Worm (Caenorhabditis elegans) whole organism, L1 larva: Measurements from ENCODE around the gene Y59H11AR.4.

ENCODE experiments used
- C04F5.9 ChIP-seq: sonication (generic microtip); optimal IDR thresholded peaks from 2 replicates; lab custom pipeline; 2016; ENCODE audit warnings: missing genetic modification characterization, missing compliant biosample characterization
- C16A3.4 ChIP-seq: fragments of 150-350 bp; optimal IDR thresholded peaks from 2 replicates; lab custom pipeline; 2014; ENCODE audit warnings: missing biosample characterization, missing genetic modification characterization
- C34B4.2 ChIP-seq: sonication (generic microtip); optimal IDR thresholded peaks from 2 replicates; lab custom pipeline; 2017; ENCODE audit warnings: mild to moderate bottlenecking, missing genetic modification characterization, missing compliant biosample characterization
- alr-1 ChIP-seq: fragments of 200-800 bp; sonication (Bioruptor generic); optimal IDR thresholded peaks from 2 replicates; lab custom pipeline; 2018; ENCODE audit warnings: borderline replicate concordance, mild to moderate bottlenecking, missing genetic modification characterization, missing compliant biosample characterization
- blmp-1 ChIP-seq: fragments of 150-350 bp; optimal IDR thresholded peaks from 2 replicates; lab custom pipeline; 2014; ENCODE audit warnings: missing biosample characterization, missing genetic modification characterization
- ceh-63 ChIP-seq: fragments of 200-800 bp; sonication (Bioruptor generic); optimal IDR thresholded peaks from 2 replicates; lab custom pipeline; 2018; ENCODE audit warnings: mild to moderate bottlenecking, missing genetic modification characterization, missing compliant biosample characterization
- ceh-8 ChIP-seq: fragments of 200-800 bp; sonication (Bioruptor generic); optimal IDR thresholded peaks from 2 replicates; lab custom pipeline; 2018; ENCODE audit warnings: mild to moderate bottlenecking, missing genetic modification characterization, moderate library complexity, missing compliant biosample characterization
- ceh-82 ChIP-seq, 3 experiments: fragments of 150-350 bp in 1 of 3; sonication (generic microtip) in 2 of 3; optimal IDR thresholded peaks; 2 replicates each; lab custom pipeline; 2014 to 2017; ENCODE audit warnings: missing biosample characterization in 3 of 3, missing genetic modification characterization in 3 of 3
- ces-1 ChIP-seq: fragments of 150-350 bp; optimal IDR thresholded peaks from 2 replicates; lab custom pipeline; 2014; ENCODE audit warnings: missing biosample characterization, missing genetic modification reagents, missing genetic modification characterization
- dpl-1 ChIP-seq, 3 experiments: fragments of 150-350 bp in 2 of 3; sonication (generic microtip) in 1 of 3; optimal IDR thresholded peaks; 2 replicates each; lab custom pipeline; 2014 to 2017; ENCODE audit warnings: missing biosample characterization in 3 of 3, missing genetic modification characterization in 3 of 3, missing genetic modification reagents in 3 of 3
- egl-13 ChIP-seq: sonication (generic microtip); optimal IDR thresholded peaks from 2 replicates; lab custom pipeline; 2016; ENCODE audit warnings: missing genotype, missing genetic modification reagents, missing genetic modification characterization, missing compliant biosample characterization
- elt-3 ChIP-seq, 6 experiments: fragments of 150-350 bp in 1 of 6; sonication (generic microtip); optimal IDR thresholded peaks; 2 replicates each; lab custom pipeline; 2017 to 2018; ENCODE audit warnings: missing biosample characterization in 6 of 6, missing genetic modification characterization in 6 of 6, inconsistent platforms in 1 of 6
- fkh-10 ChIP-seq: sonication (generic microtip); optimal IDR thresholded peaks from 2 replicates; lab custom pipeline; 2017; ENCODE audit warnings: missing biosample characterization, missing genetic modification reagents, missing genetic modification characterization
- fkh-8 ChIP-seq: sonication (generic microtip); optimal IDR thresholded peaks from 2 replicates; lab custom pipeline; 2016; ENCODE audit warnings: mild to moderate bottlenecking, missing genetic modification characterization, missing compliant biosample characterization
- jun-1 ChIP-seq: fragments of 150-350 bp; optimal IDR thresholded peaks from 2 replicates; lab custom pipeline; 2014; ENCODE audit warnings: missing biosample characterization, missing genetic modification reagents, missing genetic modification characterization
- lin-13 ChIP-seq: fragments of 150-350 bp; optimal IDR thresholded peaks from 2 replicates; lab custom pipeline; 2014; ENCODE audit warnings: missing biosample characterization, missing genetic modification reagents, missing genetic modification characterization
- lin-14 ChIP-seq: fragments of 200-800 bp; sonication (Bioruptor generic); optimal IDR thresholded peaks from 2 replicates; lab custom pipeline; 2018; ENCODE audit warnings: mild to moderate bottlenecking, missing genetic modification characterization, moderate library complexity, missing compliant biosample characterization
- lin-39 ChIP-seq: fragments of 150-350 bp; optimal IDR thresholded peaks from 2 replicates; lab custom pipeline; 2014; ENCODE audit warnings: missing biosample characterization, missing genetic modification reagents, missing genetic modification characterization
- lsy-2 ChIP-seq, 2 experiments: fragments of 150-350 bp; optimal IDR thresholded peaks; 2 replicates each; lab custom pipeline; 2014; ENCODE audit warnings: missing biosample characterization in 2 of 2, missing genetic modification characterization in 2 of 2
- mdl-1 ChIP-seq, 2 experiments: fragments of 150-350 bp; optimal IDR thresholded peaks; 2 replicates each; lab custom pipeline; 2014 to 2017; ENCODE audit warnings: missing biosample characterization in 2 of 2, missing genetic modification characterization in 2 of 2, inconsistent platforms in 1 of 2
- mef-2 ChIP-seq: fragments of 150-350 bp; optimal IDR thresholded peaks from 2 replicates; lab custom pipeline; 2014; ENCODE audit warnings: missing biosample characterization, missing genetic modification characterization
- mep-1 ChIP-seq: fragments of 150-350 bp; optimal IDR thresholded peaks from 2 replicates; lab custom pipeline; 2014; ENCODE audit warnings: missing biosample characterization, missing genetic modification characterization
- nhr-11 ChIP-seq: fragments of 150-350 bp; optimal IDR thresholded peaks from 2 replicates; lab custom pipeline; 2014; ENCODE audit warnings: missing biosample characterization, missing genetic modification characterization
- nhr-12 ChIP-seq: sonication (generic microtip); optimal IDR thresholded peaks from 2 replicates; lab custom pipeline; 2017; ENCODE audit warnings: missing biosample characterization, missing genetic modification characterization
- nhr-19 ChIP-seq: fragments of 200-800 bp; sonication (Bioruptor generic); conservative IDR thresholded peaks from 2 replicates; pipeline ENCODE4 v1.3.6; 2022; ENCODE audit warnings: missing genetic modification characterization, missing compliant biosample characterization
- nhr-20 ChIP-seq: sonication (generic microtip); optimal IDR thresholded peaks from 2 replicates; lab custom pipeline; 2016; ENCODE audit warnings: mild to moderate bottlenecking, missing genetic modification characterization, missing compliant biosample characterization
- nhr-47 ChIP-seq: sonication (generic microtip); optimal IDR thresholded peaks from 2 replicates; lab custom pipeline; 2016; ENCODE audit warnings: mild to moderate bottlenecking, missing genetic modification characterization, moderate library complexity, missing compliant biosample characterization
- nhr-71 ChIP-seq: sonication (generic microtip); optimal IDR thresholded peaks from 2 replicates; lab custom pipeline; 2016; ENCODE audit warnings: mild to moderate bottlenecking, missing genetic modification characterization, moderate library complexity, missing compliant biosample characterization
- nhr-85 ChIP-seq: sonication (generic microtip); peaks from one replicate; lab custom pipeline; 2016; ENCODE audit warnings: missing genetic modification characterization, inconsistent platforms, missing compliant biosample characterization
- pqm-1 ChIP-seq: sonication (generic microtip); optimal IDR thresholded peaks from 3 replicates; lab custom pipeline; 2017; ENCODE audit warnings: missing biosample characterization, missing genetic modification characterization
- rnt-1 ChIP-seq: sonication (generic microtip); optimal IDR thresholded peaks from 2 replicates; lab custom pipeline; 2016; ENCODE audit warnings: mild to moderate bottlenecking, missing genetic modification characterization, moderate library complexity, missing compliant biosample characterization
- skn-1 ChIP-seq: fragments of 150-350 bp; optimal IDR thresholded peaks from 2 replicates; lab custom pipeline; 2014; ENCODE audit warnings: missing biosample characterization, missing genetic modification characterization
- snpc-4 ChIP-seq: fragments of 150-350 bp; optimal IDR thresholded peaks from 2 replicates; lab custom pipeline; 2014; ENCODE audit warnings: missing biosample characterization, missing genetic modification characterization
- snu-23 ChIP-seq: sonication (generic microtip); optimal IDR thresholded peaks from 2 replicates; lab custom pipeline; 2016; ENCODE audit warnings: missing genetic modification characterization, missing compliant biosample characterization
- sox-4 ChIP-seq: sonication (generic microtip); optimal IDR thresholded peaks from 2 replicates; lab custom pipeline; 2016; ENCODE audit warnings: missing genetic modification characterization, missing compliant biosample characterization
- sptf-1 ChIP-seq: fragments of 150-350 bp; optimal IDR thresholded peaks from 2 replicates; lab custom pipeline; 2014; ENCODE audit warnings: missing biosample characterization, missing genetic modification characterization
- sup-37 ChIP-seq: fragments of 200-800 bp; sonication (Bioruptor generic); optimal IDR thresholded peaks from 2 replicates; lab custom pipeline; 2018; ENCODE audit warnings: mild to moderate bottlenecking, missing genetic modification characterization, missing compliant biosample characterization
- swsn-7 ChIP-seq: sonication (generic microtip); optimal IDR thresholded peaks from 2 replicates; lab custom pipeline; 2016; ENCODE audit warnings: missing genetic modification characterization, missing compliant biosample characterization
- tbx-2 ChIP-seq: sonication (generic microtip); optimal IDR thresholded peaks from 2 replicates; lab custom pipeline; 2016; ENCODE audit warnings: missing genetic modification characterization, missing compliant biosample characterization
- unc-62 ChIP-seq: fragments of 150-350 bp; optimal IDR thresholded peaks from 2 replicates; lab custom pipeline; 2014; ENCODE audit warnings: missing biosample characterization, missing genetic modification reagents, missing genetic modification characterization
- vab-15 ChIP-seq: sonication (generic microtip); optimal IDR thresholded peaks from 2 replicates; lab custom pipeline; 2017; ENCODE audit warnings: missing genotype, mild to moderate bottlenecking, missing genetic modification characterization, missing compliant biosample characterization
- xbp-1 ChIP-seq: sonication (generic microtip); optimal IDR thresholded peaks from 2 replicates; lab custom pipeline; 2016; ENCODE audit warnings: missing genetic modification characterization, missing compliant biosample characterization
- ztf-4 ChIP-seq: fragments of 150-350 bp; optimal IDR thresholded peaks from 2 replicates; lab custom pipeline; 2014; ENCODE audit warnings: missing biosample characterization, missing genetic modification characterization

Y59H11AR.4 gene

DNA sequence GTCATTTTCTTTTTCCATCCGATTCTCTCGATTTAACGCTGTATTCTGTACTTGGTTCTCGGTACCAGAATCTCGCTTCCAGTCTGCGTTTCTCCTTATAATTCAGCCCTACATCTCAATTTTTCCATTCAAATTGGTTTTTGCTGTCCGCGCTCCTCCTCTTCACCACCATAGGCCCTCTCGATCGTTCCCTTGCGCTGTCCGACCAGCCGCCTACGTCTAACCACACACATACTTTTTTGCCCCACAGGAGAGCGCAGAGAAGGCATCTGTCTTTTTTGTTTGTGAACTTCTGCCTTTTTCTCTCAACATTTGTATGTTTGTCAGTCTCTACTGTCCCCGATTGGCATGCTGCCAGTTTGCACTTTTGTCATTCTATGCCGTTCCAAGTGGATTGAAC is 26.8 kb upstream of the Y59H11AR.4 start, which contains the start of gene F42A9.11 (continued):
- TF ChIP-seq dpl-1 (GFP tag; optimal IDR thresholded peaks at IDR 0.05; lab: Kevin White, UChicago), result peak in 2 of 3 experiments; percentile 19
- peak; percentile 22 for TF ChIP-seq swsn-7 (tag; lab: Kevin White, UChicago)
- peak; percentile 20 for TF ChIP-seq tbx-2 (tag; lab: Kevin White, UChicago)
- TF ChIP-seq nhr-20 (tag; lab: Kevin White, UChicago), result peak; percentile 56
- peak in 1 of 2 experiments; percentile 13 for TF ChIP-seq mdl-1 (tag; optimal IDR thresholded peaks at IDR 0.05; lab: Kevin White, UChicago)
- peak; percentile 24 for TF ChIP-seq mep-1 (tag; lab: Kevin White, UChicago)
- 0 out of 2 replicates have a peak, but pooled peaks have one; percentile 12 for TF ChIP-seq nhr-19 (GFP tag; lab: Robert Waterston, UW)
- peak; percentile 63 for TF ChIP-seq blmp-1 (tag; lab: Kevin White, UChicago)
- peak in 2 of 3 experiments; percentile 7 to 17 for TF ChIP-seq ceh-82 (tag; optimal IDR thresholded peaks at IDR 0.05; lab: Kevin White, UChicago)
- TF ChIP-seq xbp-1 (tag; lab: Kevin White, UChicago), result peak; percentile 9

DNA sequence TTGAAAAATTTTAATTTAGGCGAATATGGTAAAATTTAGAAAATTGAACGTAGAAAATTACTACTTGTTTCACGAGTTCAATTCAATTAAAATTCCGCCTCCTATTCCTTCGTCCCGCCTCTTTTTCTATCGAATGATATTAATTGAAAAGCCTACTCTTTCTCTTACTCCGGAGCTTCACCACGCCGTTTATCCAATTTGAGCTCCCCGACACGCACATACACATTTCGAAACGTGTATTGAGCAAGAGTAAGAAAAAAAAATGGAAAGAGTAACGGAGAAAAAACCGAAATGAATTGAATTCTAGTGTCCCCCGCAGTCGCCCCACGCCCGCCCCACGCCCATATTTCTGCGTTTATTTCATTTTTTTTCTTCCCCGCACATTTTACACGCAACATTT is 25.7 kb upstream of the Y59H11AR.4 start:
- TF ChIP-seq lin-14, result peak; percentile 68
- TF ChIP-seq ceh-63 (GFP tag; lab: Kevin White, UChicago), result no peak
- no peak for TF ChIP-seq nhr-11 (tag; lab: Kevin White, UChicago)
- TF ChIP-seq ces-1 (GFP tag; lab: Kevin White, UChicago), result peak; percentile 61

DNA sequence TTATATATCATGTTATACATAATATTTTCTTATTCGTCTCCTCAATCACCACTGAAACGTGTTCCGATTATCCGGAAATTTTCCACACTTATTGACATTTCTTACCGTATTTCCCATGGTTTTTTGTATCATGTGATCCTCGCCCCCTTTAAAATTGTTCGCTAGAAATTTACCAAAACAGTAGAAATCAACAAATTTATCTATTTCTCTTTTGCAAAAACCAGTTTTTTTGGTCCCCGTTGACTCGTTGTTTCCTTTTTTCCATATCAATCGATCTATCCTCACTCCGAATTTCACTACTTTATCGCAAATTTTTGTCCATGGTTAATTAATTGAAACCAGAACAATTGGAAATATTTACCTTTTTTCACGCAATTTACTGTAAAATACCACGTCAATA is 25.2 kb upstream of the Y59H11AR.4 start:
- TF ChIP-seq nhr-85 (tag; lab: Kevin White, UChicago), result peak; percentile 70
- no peak for TF ChIP-seq nhr-12 (tag; lab: Kevin White, UChicago)
- TF ChIP-seq blmp-1 (tag; lab: Kevin White, UChicago), result peak; percentile 48
- no peak for TF ChIP-seq mep-1 (tag; lab: Kevin White, UChicago)
- peak in 1 of 6 experiments; percentile 55 for TF ChIP-seq elt-3 (tag; optimal IDR thresholded peaks at IDR 0.05; lab: Kevin White, UChicago)

DNA sequence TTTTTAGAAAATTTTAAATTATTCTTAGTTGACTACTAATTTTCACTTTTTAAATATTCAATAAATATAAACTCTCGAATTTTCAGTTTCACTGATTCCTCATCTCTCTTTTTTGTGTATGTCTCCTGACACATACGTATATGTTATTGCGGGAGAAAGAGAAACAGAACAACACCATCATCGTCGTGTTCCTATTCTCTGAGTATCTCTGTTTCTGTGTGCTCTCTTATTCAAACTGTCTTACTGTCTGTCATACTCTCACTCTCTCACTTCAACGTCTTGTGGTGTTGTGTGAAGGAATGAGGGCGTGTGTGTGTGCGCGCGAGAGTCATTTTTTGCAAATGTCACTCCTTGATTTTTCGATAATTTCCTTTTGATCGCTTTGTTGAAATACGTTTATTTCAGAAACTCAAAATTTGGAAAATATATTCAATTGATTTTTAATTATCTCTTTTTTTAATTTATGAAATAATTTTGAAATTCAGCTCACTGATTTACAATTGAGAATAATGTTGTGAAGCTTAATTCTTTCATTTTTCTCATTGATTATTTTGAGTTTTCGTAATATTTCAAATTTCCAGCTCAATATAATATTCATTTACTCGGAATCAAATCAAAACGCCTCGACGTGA is 19.7 kb upstream of the Y59H11AR.4 start, which contains the start of gene lin-49:
Gene lin-49 (plus strand): TSS at position 582 of the 632 bp plus-strand sequence.
- TF ChIP-seq ceh-8 (GFP tag; lab: Kevin White, UChicago) (no peak), dpl-1 (GFP tag; optimal IDR thresholded peaks at IDR 0.05; lab: Kevin White, UChicago) (peak; percentile 31 to 48 (median 44)), nhr-85 (tag; lab: Kevin White, UChicago) (peak; percentile 87), pqm-1 (tag; lab: Kevin White, UChicago) (no peak), alr-1 (no peak), mep-1 (tag; lab: Kevin White, UChicago) (peak; percentile 90), C16A3.4 (tag; lab: Kevin White, UChicago) (peak; percentile 60), xbp-1 (tag; lab: Kevin White, UChicago) (peak; percentile 46), fkh-8 (tag; lab: Kevin White, UChicago) (peak; percentile 70), unc-62 (GFP tag; lab: Kevin White, UChicago) (no peak), skn-1 (tag; lab: Kevin White, UChicago) (no peak), nhr-47 (tag; lab: Kevin White, UChicago) (peak; percentile 64), lin-13 (GFP tag; lab: Kevin White, UChicago) (peak; percentile 43), sox-4 (no peak), C34B4.2 (no peak), lin-39 (no peak), egl-13 (tag; lab: Kevin White, UChicago) (peak; percentile 17), lsy-2 (tag; optimal IDR thresholded peaks at IDR 0.05; lab: Kevin White, UChicago) (peak; percentile 32 to 75), nhr-71 (tag; lab: Kevin White, UChicago) (peak; percentile 76), sup-37 (GFP tag; lab: Kevin White, UChicago) (no peak), C04F5.9 (tag; lab: Kevin White, UChicago) (no peak), ceh-82 (tag; optimal IDR thresholded peaks at IDR 0.05; lab: Kevin White, UChicago) (peak in 2 of 3 experiments; percentile 31 to 63), elt-3 (tag; optimal IDR thresholded peaks at IDR 0.05; lab: Kevin White, UChicago) (peak in 2 of 6 experiments; percentile 25 to 35), swsn-7 (tag; lab: Kevin White, UChicago) (peak; percentile 58), jun-1 (peak; percentile 9), lin-14 (peak; percentile 95), snpc-4 (tag; lab: Kevin White, UChicago) (no peak), sptf-1 (no peak), vab-15 (tag; lab: Kevin White, UChicago) (no peak), nhr-11 (tag; lab: Kevin White, UChicago) (no peak), nhr-12 (tag; lab: Kevin White, UChicago) (no peak), fkh-10 (GFP tag; lab: Kevin White, UChicago) (no peak), snu-23 (peak; percentile 80), rnt-1 (peak; percentile 65), ztf-4 (tag; lab: Kevin White, UChicago) (peak; percentile 42), mef-2 (no peak)
